Worm (Caenorhabditis elegans): ENCODE measurements around the gene C15H7.3.
A peak's percentile ranks its signal among the peaks of the same experiment; 100 is the strongest.

Gene C15H7.3

DNA sequence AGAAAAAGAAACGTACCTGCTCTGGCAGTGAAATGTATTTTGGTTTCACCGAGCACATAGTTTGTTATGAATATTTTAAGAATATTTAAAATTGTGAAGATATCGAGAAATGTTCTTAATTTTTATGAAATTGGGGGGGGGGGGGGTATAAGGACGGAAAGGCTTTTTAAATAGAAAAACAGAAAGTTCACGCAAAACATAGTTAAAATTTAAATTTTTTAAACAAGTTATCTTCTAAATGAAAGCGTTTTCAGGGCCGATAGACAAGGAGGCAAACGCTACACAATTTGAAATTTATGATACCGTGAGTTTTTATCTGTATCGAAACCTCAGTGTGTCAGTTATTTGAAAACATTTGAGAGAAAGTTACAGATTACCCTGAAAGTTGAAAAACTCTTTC is 4.0 kb upstream of the C15H7.3 start, which contains the start of gene C15H7.4:
Gene C15H7.4 (minus strand): TSS at position 101 of the 400 bp plus-strand sequence.
- TF ChIP-seq nhr-237 (tag; optimal IDR thresholded peaks at IDR 0.05) = no peak
- TF ChIP-seq mab-5 (tag; optimal IDR thresholded peaks at IDR 0.05) = no peak
- TF ChIP-seq lin-39 (tag; optimal IDR thresholded peaks at IDR 0.05) = no peak

DNA sequence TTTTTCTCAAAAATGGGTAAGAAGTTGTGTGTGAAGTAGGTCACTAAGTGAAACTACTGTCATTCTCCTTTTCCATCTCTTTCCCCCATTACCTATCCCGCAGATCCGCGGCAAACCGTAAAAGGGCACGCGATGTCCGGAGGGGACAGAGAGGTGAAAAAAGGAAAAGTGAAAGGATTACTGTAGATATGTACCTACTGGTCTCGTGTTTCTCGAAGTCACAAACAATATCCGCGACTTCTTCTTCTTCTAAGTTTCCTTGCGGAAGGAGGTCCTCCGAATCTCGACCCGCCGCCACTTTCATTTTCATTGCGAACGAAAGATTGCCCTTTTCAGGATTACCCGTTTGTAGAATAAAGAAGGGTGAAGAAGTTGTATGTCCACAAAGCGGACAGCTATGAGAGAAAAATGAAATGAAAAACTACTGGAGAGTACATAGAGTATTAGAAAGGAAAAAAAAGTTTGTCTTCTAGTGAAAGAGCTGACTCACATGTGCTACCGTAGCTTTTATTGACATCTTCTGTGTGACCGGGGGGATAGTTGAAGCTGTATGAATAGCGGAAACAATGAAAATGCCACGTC is 5.2 kb downstream of the C15H7.3 start:
- TF ChIP-seq sem-4 (tag; optimal IDR thresholded peaks at IDR 0.05) (peak; percentile 21), fos-1 (tag; optimal IDR thresholded peaks at IDR 0.05) (peak; percentile 41), crh-2 (tag; optimal IDR thresholded peaks at IDR 0.05) (no peak), elt-1 (tag; optimal IDR thresholded peaks at IDR 0.05) (peak; percentile 42), blmp-1 (tag; optimal IDR thresholded peaks at IDR 0.05; ENCODE audit: insufficient read depth) (peak; percentile 83), egl-27 (tag; optimal IDR thresholded peaks at IDR 0.05) (peak; percentile 79), sma-9 (GFP tag; optimal IDR thresholded peaks at IDR 0.05) (peak; percentile 50), sma-9 (tag; optimal IDR thresholded peaks at IDR 0.05) (no peak), nhr-21 (tag; optimal IDR thresholded peaks at IDR 0.05) (peak; percentile 82), nhr-77 (tag; optimal IDR thresholded peaks at IDR 0.05) (no peak), unc-62 (GFP tag; optimal IDR thresholded peaks at IDR 0.05) (no peak)

DNA sequence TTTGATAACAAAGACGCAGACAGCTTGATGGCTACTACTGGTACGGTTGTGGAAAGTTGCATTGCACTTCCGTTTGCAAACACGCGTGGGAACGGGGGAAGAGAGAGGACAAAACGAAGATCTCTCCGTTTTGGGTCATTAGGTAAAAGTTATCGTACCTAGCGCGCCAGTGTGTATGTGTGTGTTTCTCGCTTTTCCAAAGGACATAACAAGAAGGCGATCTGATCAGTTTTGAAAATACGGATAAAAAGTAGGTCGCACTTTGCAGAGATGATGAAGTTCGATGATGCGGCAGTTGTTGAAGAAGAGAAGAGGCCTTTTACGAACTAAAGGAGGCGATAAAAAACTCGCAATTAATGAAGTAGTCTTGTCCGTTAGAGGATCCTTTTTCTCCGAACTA is 6.7 kb downstream of the C15H7.3 start:
- TF ChIP-seq sma-9 (GFP tag; optimal IDR thresholded peaks at IDR 0.05) = no peak
- no peak for TF ChIP-seq sma-9 (tag; optimal IDR thresholded peaks at IDR 0.05)
- no peak for TF ChIP-seq nhr-237 (tag; optimal IDR thresholded peaks at IDR 0.05)
- peak; percentile 43 for TF ChIP-seq egl-27 (tag; optimal IDR thresholded peaks at IDR 0.05)
- TF ChIP-seq ZK546.5 (tag; optimal IDR thresholded peaks at IDR 0.05) = no peak
- TF ChIP-seq blmp-1 (tag; optimal IDR thresholded peaks at IDR 0.05; ENCODE audit: insufficient read depth) = peak; percentile 22
- TF ChIP-seq elt-3 (tag; optimal IDR thresholded peaks at IDR 0.05) = no peak
- peak; percentile 5 for TF ChIP-seq fos-1 (tag; optimal IDR thresholded peaks at IDR 0.05)

DNA sequence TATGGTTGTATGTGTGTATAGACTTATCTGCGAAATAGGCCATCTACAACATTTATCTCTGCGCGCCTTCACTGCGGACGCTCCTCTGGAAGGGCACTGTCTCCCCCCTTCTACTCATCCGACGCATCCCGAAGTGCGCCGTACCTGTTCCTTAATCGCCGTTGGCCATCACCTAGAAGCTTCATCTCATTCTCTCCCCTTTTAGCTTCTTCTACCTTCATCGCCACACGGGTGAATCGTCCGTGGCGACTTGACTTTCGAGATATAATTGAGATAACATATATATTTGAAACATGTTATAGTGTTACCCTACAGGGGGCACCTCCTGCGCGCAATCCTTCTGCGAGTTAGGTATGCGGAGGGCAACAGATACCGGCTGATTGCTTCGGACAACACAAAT is 9.7 kb downstream of the C15H7.3 start:
- no peak for TF ChIP-seq unc-55 (GFP tag; optimal IDR thresholded peaks at IDR 0.05)
- no peak for TF ChIP-seq mab-5 (tag; optimal IDR thresholded peaks at IDR 0.05)
- TF ChIP-seq peb-1 (tag; optimal IDR thresholded peaks at IDR 0.05) = no peak
- no peak for TF ChIP-seq lsy-2 (tag; optimal IDR thresholded peaks at IDR 0.05)
- TF ChIP-seq nhr-23 (tag; optimal IDR thresholded peaks at IDR 0.05) = no peak
- TF ChIP-seq elt-1 (tag; optimal IDR thresholded peaks at IDR 0.05) = no peak
- no peak for TF ChIP-seq egl-27 (tag; optimal IDR thresholded peaks at IDR 0.05)
- TF ChIP-seq blmp-1 (tag; optimal IDR thresholded peaks at IDR 0.05; ENCODE audit: insufficient read depth) = no peak
- no peak for TF ChIP-seq lin-13 (GFP tag; optimal IDR thresholded peaks at IDR 0.05)
- no peak for TF ChIP-seq elt-3 (tag; optimal IDR thresholded peaks at IDR 0.05)
- no peak for TF ChIP-seq ztf-1 (GFP tag; conservative IDR thresholded peaks at IDR 0.05)
- TF ChIP-seq ceh-16 (tag; optimal IDR thresholded peaks at IDR 0.05) = no peak
- no peak for TF ChIP-seq R02D3.7 (tag; optimal IDR thresholded peaks at IDR 0.05)
- TF ChIP-seq nhr-12 (tag; optimal IDR thresholded peaks at IDR 0.05) = no peak
- no peak for TF ChIP-seq nhr-21 (tag; optimal IDR thresholded peaks at IDR 0.05)

DNA sequence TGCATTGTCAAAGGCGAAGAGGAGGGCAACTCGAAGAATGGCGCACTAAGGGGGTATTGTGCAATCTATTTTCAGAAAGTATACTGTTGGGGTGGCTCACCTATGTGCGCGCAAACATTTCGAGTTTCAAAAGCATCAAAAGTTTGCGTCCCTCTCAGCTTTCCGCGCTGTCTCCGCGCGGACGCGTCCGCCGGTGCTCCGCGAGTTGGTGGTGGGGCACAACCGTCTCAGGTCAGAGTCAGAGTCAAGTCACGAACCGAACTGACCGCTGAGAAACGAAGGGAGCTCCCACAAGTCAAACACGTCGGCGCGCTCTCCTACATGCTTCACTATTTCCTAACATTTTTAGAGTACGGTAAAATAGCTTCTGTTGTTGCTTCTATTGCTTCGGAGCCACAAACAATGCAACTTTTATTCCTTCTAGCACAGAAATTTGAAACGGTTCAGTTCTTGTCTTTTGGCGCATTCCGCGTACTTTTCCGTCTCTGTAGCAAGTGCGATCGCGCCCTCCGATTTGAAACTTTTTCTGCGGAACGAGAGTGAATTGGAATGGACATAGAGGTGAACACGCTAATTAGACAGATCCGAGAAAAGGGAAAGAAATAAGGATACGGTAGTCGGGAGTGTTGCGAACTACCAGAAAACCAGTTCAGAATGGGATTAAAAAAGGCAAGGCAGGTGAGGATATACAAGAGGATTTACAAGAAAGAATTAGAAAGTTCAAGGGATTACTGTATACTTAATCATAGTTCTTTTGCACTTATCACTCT is 12.3 kb downstream of the C15H7.3 start:
- TF ChIP-seq ztf-11 (tag; optimal IDR thresholded peaks at IDR 0.05) (no peak), gmeb-1 (tag; optimal IDR thresholded peaks at IDR 0.05) (no peak), nhr-25 (tag; optimal IDR thresholded peaks at IDR 0.05) (no peak), skn-1 (tag; optimal IDR thresholded peaks at IDR 0.05) (no peak)

ce11 chrIII:9638159-9638754 is 13.5 kb downstream of the C15H7.3 start:
- peak; percentile 62 for TF ChIP-seq fos-1 (tag; optimal IDR thresholded peaks at IDR 0.05)
- peak; percentile 17 for TF ChIP-seq sma-9 (GFP tag; optimal IDR thresholded peaks at IDR 0.05)
- TF ChIP-seq sma-9 (tag; optimal IDR thresholded peaks at IDR 0.05) = no peak
- peak; percentile 35 for TF ChIP-seq crh-2 (tag; optimal IDR thresholded peaks at IDR 0.05)
- peak; percentile 21 for TF ChIP-seq Y55F3AM.14 (GFP tag; optimal IDR thresholded peaks at IDR 0.05)
- TF ChIP-seq egl-27 (tag; optimal IDR thresholded peaks at IDR 0.05) = no peak
- TF ChIP-seq sma-3 (GFP tag; optimal IDR thresholded peaks at IDR 0.05) = peak; percentile 14

Data from whole organism, L2 larva.